Worm (Caenorhabditis elegans): ENCODE measurements around the gene sqrd-1.

sqrd-1 gene

ce11 chrIV:14219714-14220113, at the start of gene sqrd-1:
TSS of gene sqrd-1 (plus strand) at chrIV:14219871.
- TF ChIP-seq nhr-76 (tag; optimal IDR thresholded peaks at IDR 0.05) = no peak
- peak; percentile 3 for TF ChIP-seq nhr-2 (tag; optimal IDR thresholded peaks at IDR 0.05)
- TF ChIP-seq elt-3 (tag; optimal IDR thresholded peaks at IDR 0.05) = no peak
- peak; percentile 52 for TF ChIP-seq elt-1 (tag; optimal IDR thresholded peaks at IDR 0.05; ENCODE audit: borderline replicate concordance, insufficient read depth)
- TF ChIP-seq nhr-12 (tag; optimal IDR thresholded peaks at IDR 0.05) = no peak
- TF ChIP-seq hlh-1 (tag; optimal IDR thresholded peaks at IDR 0.05) = peak; percentile 71

DNA sequence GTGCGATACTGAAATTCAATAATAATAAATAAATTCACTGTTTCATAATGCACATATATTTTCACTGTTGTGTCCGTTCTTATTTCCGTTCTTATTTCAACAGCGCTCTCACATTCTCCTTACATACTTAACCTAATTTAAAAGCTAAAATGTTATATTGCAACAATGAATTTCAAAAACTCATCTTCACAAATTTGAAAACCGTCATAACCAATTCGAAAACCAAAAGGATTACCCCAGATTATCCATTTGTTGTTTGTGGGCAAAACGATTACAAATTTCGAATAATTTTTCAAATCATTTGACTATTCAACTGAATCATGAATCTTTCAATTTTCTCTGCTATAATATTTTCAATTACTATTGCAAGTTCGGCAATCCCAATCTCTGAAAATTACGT, 47.5 kb upstream of the sqrd-1 start, which contains the start of gene R05A10.4:
R05A10.4 (plus strand) TSS at position 301 of the 400 bp plus-strand sequence.
- TF ChIP-seq lin-32 (GFP tag; optimal IDR thresholded peaks at IDR 0.05) (no peak), elt-1 (tag; optimal IDR thresholded peaks at IDR 0.05; ENCODE audit: borderline replicate concordance, insufficient read depth) (no peak), nhr-2 (tag; optimal IDR thresholded peaks at IDR 0.05) (no peak), unc-120 (tag; optimal IDR thresholded peaks at IDR 0.05; ENCODE audit: poor library complexity, severe bottlenecking) (no peak), ztf-11 (tag; optimal IDR thresholded peaks at IDR 0.05) (no peak), flh-1 (GFP tag; optimal IDR thresholded peaks at IDR 0.05) (no peak), ceh-39 (tag; optimal IDR thresholded peaks at IDR 0.05) (no peak), sem-2 (GFP tag; optimal IDR thresholded peaks at IDR 0.05) (no peak), mab-5 (tag; optimal IDR thresholded peaks at IDR 0.05) (no peak), ceh-83 (GFP tag; optimal IDR thresholded peaks at IDR 0.05) (no peak), pha-4 (tag; optimal IDR thresholded peaks at IDR 0.05) (no peak), elt-3 (tag; optimal IDR thresholded peaks at IDR 0.05) (no peak), snpc-4 (tag; optimal IDR thresholded peaks at IDR 0.05) (no peak)

ce11 chrIV:14176373-14176772, 43.3 kb upstream of the sqrd-1 start, which contains the start of gene R05A10.3:
TSS of gene R05A10.3 (minus strand) at chrIV:14176473.
- TF ChIP-seq lin-13 (tag; optimal IDR thresholded peaks at IDR 0.05) = no peak
- TF ChIP-seq unc-62 (GFP tag; optimal IDR thresholded peaks at IDR 0.05) = no peak
- no peak for TF ChIP-seq elt-1 (tag; optimal IDR thresholded peaks at IDR 0.05; ENCODE audit: borderline replicate concordance, insufficient read depth)
- TF ChIP-seq nhr-237 (tag; optimal IDR thresholded peaks at IDR 0.05) = no peak
- no peak for TF ChIP-seq ham-2 (GFP tag; optimal IDR thresholded peaks at IDR 0.05)
- no peak for TF ChIP-seq ztf-11 (tag; optimal IDR thresholded peaks at IDR 0.05)
- TF ChIP-seq mab-5 (tag; optimal IDR thresholded peaks at IDR 0.05) = no peak
- TF ChIP-seq drap-1 (GFP tag; optimal IDR thresholded peaks at IDR 0.05) = no peak
- TF ChIP-seq nhr-28 (tag; optimal IDR thresholded peaks at IDR 0.05) = no peak
- TF ChIP-seq nhr-2 (tag; optimal IDR thresholded peaks at IDR 0.05) = no peak
- TF ChIP-seq hlh-1 (tag; optimal IDR thresholded peaks at IDR 0.05) = no peak
- TF ChIP-seq zip-8 (tag; optimal IDR thresholded peaks at IDR 0.05) = no peak
- no peak for TF ChIP-seq snpc-4 (tag; optimal IDR thresholded peaks at IDR 0.05)
- no peak for TF ChIP-seq nhr-12 (tag; optimal IDR thresholded peaks at IDR 0.05)
- TF ChIP-seq ceh-39 (tag; optimal IDR thresholded peaks at IDR 0.05) = no peak
- TF ChIP-seq bed-3 (GFP tag; optimal IDR thresholded peaks at IDR 0.05) = no peak
- TF ChIP-seq pha-4 (tag; optimal IDR thresholded peaks at IDR 0.05) = no peak
- TF ChIP-seq unc-120 (tag; optimal IDR thresholded peaks at IDR 0.05; ENCODE audit: poor library complexity, severe bottlenecking) = no peak
- no peak for TF ChIP-seq sem-2 (GFP tag; optimal IDR thresholded peaks at IDR 0.05)

ce11 chrIV:14177058-14177457, 42.6 kb upstream of the sqrd-1 start, which contains the start of gene R05A10.2:
TSS of gene R05A10.2 (plus strand) at chrIV:14177271.
- TF ChIP-seq unc-120 (tag; optimal IDR thresholded peaks at IDR 0.05; ENCODE audit: poor library complexity, severe bottlenecking) (no peak), blmp-1 (tag; optimal IDR thresholded peaks at IDR 0.05) (no peak)

DNA sequence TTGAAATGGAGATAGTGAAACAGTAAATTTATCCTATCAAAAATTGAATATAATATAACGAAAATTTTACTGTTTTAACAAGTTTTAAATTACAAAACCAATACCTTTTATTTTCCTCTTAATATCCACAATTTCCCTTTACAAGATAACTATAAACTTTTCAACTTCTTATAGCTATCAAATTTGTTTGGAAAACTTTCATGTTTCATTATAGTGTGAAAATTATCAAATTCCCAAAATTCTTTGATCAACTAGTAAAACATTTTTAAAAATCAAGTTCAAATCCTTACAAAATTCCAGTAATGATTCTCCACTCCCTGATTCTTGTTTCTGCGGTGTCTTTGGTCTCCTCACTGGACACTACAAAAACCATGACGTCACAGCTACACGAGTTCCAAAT, 37.6 kb upstream of the sqrd-1 start, which contains the start of gene R05A10.1:
R05A10.1 (plus strand) TSS at position 301 of the 400 bp plus-strand sequence.
- TF ChIP-seq ceh-39 (tag; optimal IDR thresholded peaks at IDR 0.05) (no peak), blmp-1 (tag; optimal IDR thresholded peaks at IDR 0.05) (no peak), elt-1 (tag; optimal IDR thresholded peaks at IDR 0.05; ENCODE audit: borderline replicate concordance, insufficient read depth) (no peak), sem-2 (GFP tag; optimal IDR thresholded peaks at IDR 0.05) (no peak), ces-1 (GFP tag; optimal IDR thresholded peaks at IDR 0.05) (no peak), drap-1 (GFP tag; optimal IDR thresholded peaks at IDR 0.05) (no peak), zip-8 (tag; optimal IDR thresholded peaks at IDR 0.05) (no peak), nhr-28 (tag; optimal IDR thresholded peaks at IDR 0.05) (no peak)

- TF ChIP-seq blmp-1 (tag; optimal IDR thresholded peaks at IDR 0.05) (no peak), flh-1 (GFP tag; optimal IDR thresholded peaks at IDR 0.05) (no peak), M03D4.4 (tag; optimal IDR thresholded peaks at IDR 0.05) (no peak), ceh-39 (tag; optimal IDR thresholded peaks at IDR 0.05) (no peak), snpc-4 (tag; optimal IDR thresholded peaks at IDR 0.05) (no peak), nhr-28 (tag; optimal IDR thresholded peaks at IDR 0.05) (no peak), elt-1 (tag; optimal IDR thresholded peaks at IDR 0.05; ENCODE audit: borderline replicate concordance, insufficient read depth) (no peak), lin-32 (GFP tag; optimal IDR thresholded peaks at IDR 0.05) (no peak), ces-1 (GFP tag; optimal IDR thresholded peaks at IDR 0.05) (no peak), zip-8 (tag; optimal IDR thresholded peaks at IDR 0.05) (no peak), mep-1 (tag; optimal IDR thresholded peaks at IDR 0.05) (no peak), ceh-83 (GFP tag; optimal IDR thresholded peaks at IDR 0.05) (no peak), sptf-1 (tag; optimal IDR thresholded peaks at IDR 0.05) (no peak)
These were observed 33.4 kb upstream of the sqrd-1 start for ce11 chrIV:14186264-14186663.
